Worm (Caenorhabditis elegans) whole organism, late embryonic: ENCODE data around the gene F20D1.22.

ENCODE experiments used
- Y22D7AL.16 ChIP-seq: sonication (generic microtip); optimal IDR thresholded peaks from 2 replicates; lab custom pipeline; 2016; ENCODE audit warnings: missing genetic modification characterization, missing compliant biosample characterization
- dve-1 ChIP-seq: sonication (generic microtip); optimal IDR thresholded peaks from 2 replicates; lab custom pipeline; 2017; ENCODE audit warnings: antibody characterized with exemption, mild to moderate bottlenecking, missing genetic modification characterization, missing compliant biosample characterization
- elt-2 ChIP-seq: sonication (generic microtip); optimal IDR thresholded peaks from 2 replicates; lab custom pipeline; 2016; ENCODE audit warnings: missing genetic modification reagents, missing genetic modification characterization, missing compliant biosample characterization
- eyg-1 ChIP-seq: sonication (generic microtip); optimal IDR thresholded peaks from 2 replicates; lab custom pipeline; 2016; ENCODE audit warnings: missing genotype, missing genetic modification characterization, missing compliant biosample characterization
- fkh-10 ChIP-seq: fragments of 150-350 bp; optimal IDR thresholded peaks from 2 replicates; lab custom pipeline; 2014; ENCODE audit warnings: missing biosample characterization, missing genetic modification reagents, missing genetic modification characterization
- hlh-30 ChIP-seq: sonication (generic microtip); optimal IDR thresholded peaks from 2 replicates; lab custom pipeline; 2017; ENCODE audit warnings: antibody characterized with exemption, missing genetic modification characterization, missing compliant biosample characterization; ENCODE audit not compliant: insufficient read depth
- pag-3 ChIP-seq: sonication (generic microtip); optimal IDR thresholded peaks from 2 replicates; lab custom pipeline; 2016; ENCODE audit warnings: missing compliant biosample characterization, missing genetic modification characterization, borderline replicate concordance
- pha-4 ChIP-seq: fragments of 150-350 bp; optimal IDR thresholded peaks from 2 replicates; lab custom pipeline; 2018; ENCODE audit warnings: missing biosample characterization, missing genetic modification reagents, missing genetic modification characterization
- pqm-1 ChIP-seq: sonication (generic microtip); optimal IDR thresholded peaks from 2 replicates; lab custom pipeline; 2016; ENCODE audit warnings: missing genetic modification characterization, missing compliant biosample characterization
- sox-2 ChIP-seq: fragments of 200-800 bp; sonication (Bioruptor generic); IDR thresholded peaks from 2 replicates; pipeline ENCODE4 v1.3.6; 2022; ENCODE audit warnings: missing genetic modification reagents, missing genetic modification characterization, missing compliant biosample characterization

- no peak for TF ChIP-seq pag-3 (tag; lab: Kevin White, UChicago)
- no peak for TF ChIP-seq elt-2 (tag; lab: Kevin White, UChicago)
- no peak for TF ChIP-seq pha-4 (tag; lab: Kevin White, UChicago)
- TF ChIP-seq hlh-30 (tag; lab: Kevin White, UChicago): no peak
- TF ChIP-seq pqm-1 (tag; lab: Kevin White, UChicago): no peak
- no peak for TF ChIP-seq fkh-10
- TF ChIP-seq dve-1: no peak
- no peak for TF ChIP-seq Y22D7AL.16 (tag; lab: Kevin White, UChicago)
- TF ChIP-seq eyg-1 (tag; lab: Kevin White, UChicago): no peak
- TF ChIP-seq sox-2 (GFP tag; lab: Robert Waterston, UW): no peak
Measured at ce11 chrX:14978756-14979155, 12.1 kb downstream of the F20D1.22 start.
